Worm (Caenorhabditis elegans): ENCODE measurements around the gene F14F9.2.

F14F9.2 gene

DNA sequence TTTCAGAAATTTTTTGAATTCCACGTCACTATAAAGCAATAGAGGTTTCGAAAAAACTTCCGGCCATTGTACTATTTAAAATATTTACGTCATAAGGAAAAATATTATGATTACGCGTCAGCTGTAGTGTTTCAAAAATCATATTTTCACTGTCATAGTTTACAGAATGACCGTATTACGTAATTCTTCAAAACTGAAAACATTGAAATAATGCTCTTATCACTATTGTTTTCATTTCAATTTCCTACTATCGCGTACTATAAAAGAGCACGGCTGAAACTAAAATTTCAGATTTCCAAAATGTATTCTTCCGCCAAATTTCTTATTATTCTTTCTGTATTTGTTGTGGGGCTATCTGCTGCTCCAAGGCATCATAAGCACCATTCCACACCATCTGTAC, at the start of gene F14F9.2:
TSS of gene F14F9.2 (plus strand) at position 301 of the 400 bp plus-strand sequence.
- no peak for TF ChIP-seq jun-1 (tag; optimal IDR thresholded peaks at IDR 0.05)
- no peak for TF ChIP-seq dmd-6 (GFP tag; IDR thresholded peaks at IDR 0.05)
- TF ChIP-seq saeg-2 (GFP tag; IDR thresholded peaks at IDR 0.05): no peak
- TF ChIP-seq tra-1 (GFP tag; IDR thresholded peaks at IDR 0.05): no peak
- no peak for TF ChIP-seq D1046.2 (GFP tag; IDR thresholded peaks at IDR 0.05)
- no peak for TF ChIP-seq mdt-29 (GFP tag; IDR thresholded peaks at IDR 0.05)

- TF ChIP-seq ama-1 (optimal IDR thresholded peaks at IDR 0.05) (no peak), snpc-4 (tag; optimal IDR thresholded peaks at IDR 0.05) (no peak), mdl-1 (tag; optimal IDR thresholded peaks at IDR 0.05) (no peak), D1046.2 (GFP tag; IDR thresholded peaks at IDR 0.05) (no peak), jun-1 (tag; optimal IDR thresholded peaks at IDR 0.05) (no peak), duxl-1 (tag; optimal IDR thresholded peaks at IDR 0.05; ENCODE audit: poor library complexity) (no peak), ceh-28 (tag; optimal IDR thresholded peaks at IDR 0.05) (no peak)
These were observed 47.6 kb upstream of the F14F9.2 start, which contains the start of gene C04F5.2 for ce11 chrV:5097035-5097434. Gene C04F5.2, minus strand, starts transcription at chrV:5097135.

DNA sequence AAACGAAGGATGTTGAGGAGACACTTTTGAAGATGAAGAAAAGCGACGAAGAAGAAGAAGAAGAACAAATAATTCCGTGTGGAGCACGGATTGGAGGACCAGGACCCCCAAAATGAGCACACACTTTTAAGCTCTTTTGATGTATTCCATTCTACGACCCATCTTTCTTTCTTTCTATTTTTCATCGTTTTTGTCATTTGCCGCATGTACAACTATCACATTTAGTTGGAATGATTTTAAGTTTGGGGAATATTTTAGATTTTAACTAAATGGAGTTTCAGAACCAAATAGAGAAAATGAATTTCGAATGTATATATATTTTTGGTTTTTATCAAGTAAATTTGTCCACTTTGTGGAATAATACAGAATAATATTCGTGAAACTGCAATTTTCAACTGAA, 45.7 kb upstream of the F14F9.2 start, which contains the start of gene unc-46:
TSS of gene unc-46 (minus strand) at position 101 of the 400 bp plus-strand sequence.
- TF ChIP-seq lin-13 (GFP tag; optimal IDR thresholded peaks at IDR 0.05) (no peak), php-3 (GFP tag; IDR thresholded peaks at IDR 0.05) (no peak), unc-62 (GFP tag; optimal IDR thresholded peaks at IDR 0.05 in 1 of 2) (peak in 1 of 2 experiments; percentile 61), unc-62 (tag; optimal IDR thresholded peaks at IDR 0.05) (no peak)

- no peak for TF ChIP-seq nhr-41 (GFP tag; IDR thresholded peaks at IDR 0.05)
- TF ChIP-seq aha-1 (tag): no peak
- no peak for TF ChIP-seq dve-1 (tag; optimal IDR thresholded peaks at IDR 0.05; ENCODE audit: insufficient read depth)
- TF ChIP-seq ZK546.5 (tag; optimal IDR thresholded peaks at IDR 0.05): no peak
- TF ChIP-seq dpl-1 (GFP tag; optimal IDR thresholded peaks at IDR 0.05): no peak
- TF ChIP-seq mdl-1 (tag; optimal IDR thresholded peaks at IDR 0.05): no peak
- no peak for TF ChIP-seq cey-2 (tag; optimal IDR thresholded peaks at IDR 0.05; ENCODE audit: borderline replicate concordance, insufficient read depth)
- no peak for TF ChIP-seq ztf-11 (tag; optimal IDR thresholded peaks at IDR 0.05)
- no peak for TF ChIP-seq hlh-11 (tag; optimal IDR thresholded peaks at IDR 0.05)
- no peak for TF ChIP-seq Y75B8A.6 (GFP tag; IDR thresholded peaks at IDR 0.05)
- no peak for TF ChIP-seq nhr-11 (tag; optimal IDR thresholded peaks at IDR 0.05)
- no peak for TF ChIP-seq zip-11 (GFP tag; IDR thresholded peaks at IDR 0.05)
- no peak for TF ChIP-seq egl-43 (GFP tag; IDR thresholded peaks at IDR 0.05)
- TF ChIP-seq lin-13 (GFP tag; optimal IDR thresholded peaks at IDR 0.05): no peak
- TF ChIP-seq lin-38 (GFP tag; IDR thresholded peaks at IDR 0.05): no peak
- no peak for TF ChIP-seq F26F4.8 (GFP tag; conservative IDR thresholded peaks at IDR 0.05)
- no peak for TF ChIP-seq lsy-2 (tag; optimal IDR thresholded peaks at IDR 0.05)
- TF ChIP-seq F44E2.7 (GFP tag; IDR thresholded peaks at IDR 0.05): no peak
These were observed 42.6 kb upstream of the F14F9.2 start, which contains the start of gene srab-1 for ce11 chrV:5102017-5102416. Gene srab-1, minus strand, starts transcription at chrV:5102117.

DNA sequence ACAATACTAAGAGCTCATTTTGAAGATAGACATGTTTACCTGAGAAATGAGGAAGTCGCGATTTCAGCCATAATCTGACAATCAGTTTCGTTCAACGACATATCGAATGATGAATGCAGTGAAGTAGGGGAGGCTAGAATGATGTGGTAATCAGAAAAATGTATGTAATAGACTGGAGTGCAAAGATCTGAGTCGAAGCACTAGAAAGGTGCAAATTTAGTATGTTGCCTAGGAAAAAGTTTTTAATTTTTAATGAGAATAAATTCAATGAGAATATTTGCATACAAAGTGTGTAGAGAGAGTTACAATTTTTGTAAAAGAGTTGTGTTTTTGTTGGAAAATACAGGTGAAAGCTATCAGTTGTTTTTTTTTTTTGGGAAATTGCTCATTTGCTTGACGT, 39.7 kb upstream of the F14F9.2 start, which contains the start of gene srab-2:
TSS of gene srab-2 (minus strand) at position 101 of the 400 bp plus-strand sequence.
- TF ChIP-seq jun-1 (tag; optimal IDR thresholded peaks at IDR 0.05) (no peak), ceh-62 (tag; optimal IDR thresholded peaks at IDR 0.05) (no peak), snpc-4 (tag; optimal IDR thresholded peaks at IDR 0.05) (no peak), Y105C5A.15 (GFP tag; IDR thresholded peaks at IDR 0.05) (no peak), R02D3.7 (tag; optimal IDR thresholded peaks at IDR 0.05) (no peak), dmd-6 (GFP tag; IDR thresholded peaks at IDR 0.05) (no peak), mdl-1 (tag; optimal IDR thresholded peaks at IDR 0.05) (no peak), nhr-6 (tag; optimal IDR thresholded peaks at IDR 0.05) (no peak), zip-11 (GFP tag; IDR thresholded peaks at IDR 0.05) (no peak), nhr-11 (tag; optimal IDR thresholded peaks at IDR 0.05) (no peak), nhr-76 (tag; optimal IDR thresholded peaks at IDR 0.05) (no peak)
